Fruit fly (Drosophila melanogaster) whole organism, adult: ENCODE data around the gene AP-1gamma.

Source experiments
- CG11617 ChIP-seq: fragments of 200-800 bp; sonication (Bioruptor generic); optimal IDR thresholded peaks from 2 replicates; lab custom pipeline; 2017; ENCODE audit warnings: mild to moderate bottlenecking, missing biosample characterization, missing genetic modification reagents, missing genetic modification characterization
- CG12768 ChIP-seq: fragments of 200-800 bp; sonication (Bioruptor generic); optimal IDR thresholded peaks from 2 replicates; lab custom pipeline; 2017; ENCODE audit warnings: missing biosample characterization, missing genetic modification characterization, mild to moderate bottlenecking, moderate library complexity, missing genetic modification reagents
- CG14711 ChIP-seq: fragments of 200-800 bp; sonication (Bioruptor generic); optimal IDR thresholded peaks from 2 replicates; lab custom pipeline; 2018; ENCODE audit warnings: missing biosample characterization, mild to moderate bottlenecking, missing genetic modification characterization, moderate library complexity
- CG1620 ChIP-seq: fragments of 200-800 bp; sonication (Bioruptor generic); optimal IDR thresholded peaks from 2 replicates; lab custom pipeline; 2016; ENCODE audit warnings: missing biosample characterization, missing genetic modification characterization
- CG33017 ChIP-seq: fragments of 200-800 bp; sonication (Bioruptor generic); optimal IDR thresholded peaks from 2 replicates; lab custom pipeline; 2018; ENCODE audit warnings: missing biosample characterization, mild to moderate bottlenecking, missing genetic modification characterization, moderate library complexity
- CG5204 ChIP-seq: fragments of 200-800 bp; sonication (Bioruptor generic); optimal IDR thresholded peaks from 2 replicates; lab custom pipeline; 2016; ENCODE audit warnings: missing biosample characterization, missing genetic modification characterization
- CG7045 ChIP-seq: fragments of 200-800 bp; sonication (Bioruptor generic); optimal IDR thresholded peaks from 2 replicates; lab custom pipeline; 2017; ENCODE audit warnings: missing biosample characterization, mild to moderate bottlenecking, missing genetic modification characterization
- CG7101 ChIP-seq: fragments of 200-800 bp; sonication (Bioruptor generic); optimal IDR thresholded peaks from 2 replicates; lab custom pipeline; 2018; ENCODE audit warnings: missing biosample characterization, mild to moderate bottlenecking, missing genetic modification characterization, moderate library complexity
- Clk ChIP-seq: fragments of 200-800 bp; sonication (Bioruptor generic); optimal IDR thresholded peaks from 2 replicates; lab custom pipeline; 2017; ENCODE audit warnings: missing biosample characterization, missing genetic modification characterization
- Crg-1 ChIP-seq: fragments of 200-800 bp; sonication (Bioruptor generic); optimal IDR thresholded peaks from 2 replicates; lab custom pipeline; 2016; ENCODE audit warnings: missing biosample characterization, missing genetic modification characterization
- Hr96 ChIP-seq: fragments of 200-800 bp; sonication (Bioruptor generic); optimal IDR thresholded peaks from 2 replicates; lab custom pipeline; 2016; ENCODE audit warnings: missing biosample characterization, missing genetic modification characterization
- Mnt ChIP-seq: fragments of 200-800 bp; sonication (Bioruptor generic); optimal IDR thresholded peaks from 2 replicates; lab custom pipeline; 2016; ENCODE audit warnings: missing biosample characterization, mild to moderate bottlenecking, missing genetic modification characterization
- bab1 ChIP-seq: fragments of 200-800 bp; sonication (Bioruptor generic); optimal IDR thresholded peaks from 3 replicates; lab custom pipeline; 2019; ENCODE audit warnings: missing biosample characterization, mild to moderate bottlenecking, missing genetic modification characterization, moderate library complexity
- cic ChIP-seq: fragments of 200-800 bp; sonication (Bioruptor generic); optimal IDR thresholded peaks from 2 replicates; lab custom pipeline; 2017; ENCODE audit warnings: missing biosample characterization, mild to moderate bottlenecking, missing genetic modification characterization, moderate library complexity
- cnc ChIP-seq, 2 experiments: fragments of >200 bp; optimal IDR thresholded peaks; 2 replicates each; lab custom pipeline; 2017
- kay ChIP-seq: fragments of 200-800 bp; sonication (Bioruptor generic); peaks from one replicate; lab custom pipeline; 2016; ENCODE audit warnings: missing biosample characterization, missing genetic modification characterization, borderline replicate concordance
- ovo ChIP-seq: fragments of 200-800 bp; sonication (Bioruptor generic); optimal IDR thresholded peaks from 2 replicates; lab custom pipeline; 2016; ENCODE audit warnings: missing biosample characterization, missing genetic modification characterization
- pad ChIP-seq: fragments of 200-800 bp; sonication (Bioruptor generic); optimal IDR thresholded peaks from 3 replicates; lab custom pipeline; 2017; ENCODE audit warnings: missing biosample characterization, missing genetic modification characterization, mild to moderate bottlenecking, moderate library complexity, missing genetic modification reagents
- tj ChIP-seq: fragments of 200-800 bp; sonication (Bioruptor generic); optimal IDR thresholded peaks from 3 replicates; lab custom pipeline; 2017; ENCODE audit warnings: missing biosample characterization, mild to moderate bottlenecking, missing genetic modification characterization, moderate library complexity
- toe ChIP-seq: fragments of 200-800 bp; sonication (Bioruptor generic); optimal IDR thresholded peaks from 2 replicates; lab custom pipeline; 2016; ENCODE audit warnings: missing biosample characterization, missing genetic modification characterization

The AP-1gamma gene

DNA sequence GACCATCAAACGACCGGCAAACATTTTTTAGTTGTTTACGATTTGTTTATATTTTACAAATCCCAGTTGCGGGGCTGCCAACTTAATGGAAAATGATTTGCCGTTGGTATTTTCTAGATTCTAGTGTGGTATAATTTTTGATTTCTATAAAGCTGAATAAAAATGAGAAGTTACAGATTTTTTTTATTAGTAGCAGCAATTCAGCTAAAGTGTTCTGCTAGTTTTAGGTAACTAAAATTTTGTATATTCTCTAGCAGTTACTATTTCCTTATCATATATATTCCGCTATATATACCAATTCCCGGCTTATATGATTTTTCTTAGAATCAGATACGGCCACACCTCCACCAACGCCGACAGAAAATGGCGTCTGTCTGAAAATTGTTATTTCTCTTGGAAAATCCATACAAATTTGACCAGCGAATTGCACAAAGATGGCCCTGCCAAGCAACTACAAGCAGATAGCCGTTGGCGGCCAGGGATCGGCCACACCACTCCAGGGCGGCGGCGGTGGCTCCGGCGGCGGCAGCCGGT, 40.6 kb downstream of the AP-1gamma start, which contains the start of the genes fh and Bap111:
fh (minus strand) TSS at position 83 of the 534 bp plus-strand sequence.
Bap111 (plus strand) TSS at position 321 of the 534 bp plus-strand sequence.
- peak; percentile 58 for TF ChIP-seq bab1 (GFP tag; lab: Kevin White, UChicago)
- peak; percentile 45 for TF ChIP-seq CG14711 (tag; lab: Kevin White, UChicago)
- no peak for TF ChIP-seq kay (GFP tag; lab: Kevin White, UChicago)
- no peak for TF ChIP-seq Hr96 (GFP tag; lab: Kevin White, UChicago)
- TF ChIP-seq CG7045 = no peak
- no peak for TF ChIP-seq cnc (optimal IDR thresholded peaks at IDR 0.05; lab: Kevin White, UChicago)

DNA sequence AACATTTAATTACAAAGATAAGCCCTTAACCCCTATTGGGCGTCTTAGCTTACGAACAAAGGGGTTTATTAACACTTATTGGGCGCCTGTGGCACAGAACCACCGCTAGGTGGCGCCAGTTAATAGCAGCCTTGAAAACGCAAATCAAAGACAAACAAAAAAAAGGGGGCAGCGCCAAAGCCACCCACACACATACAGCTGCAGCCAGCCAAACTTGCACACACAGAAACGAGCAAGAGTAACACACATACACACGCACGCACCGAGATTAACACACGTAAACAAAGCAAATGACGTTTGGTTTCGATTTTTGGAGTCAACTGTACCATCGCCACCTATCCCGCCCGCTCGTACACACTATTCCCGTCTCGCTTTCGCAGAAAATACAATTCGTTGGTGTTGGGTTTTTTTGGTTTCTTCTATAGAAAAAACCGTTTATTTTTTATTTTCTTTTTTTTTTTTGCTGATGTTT, 43.7 kb downstream of the AP-1gamma start:
- TF ChIP-seq cnc (optimal IDR thresholded peaks at IDR 0.05; lab: Kevin White, UChicago) = no peak
- TF ChIP-seq Clk (GFP tag; lab: Kevin White, UChicago) = no peak
- TF ChIP-seq CG14711 (tag; lab: Kevin White, UChicago) = peak; percentile 50
- TF ChIP-seq ovo (GFP tag; lab: Kevin White, UChicago) = peak; percentile 85
- TF ChIP-seq CG33017 (tag; lab: Kevin White, UChicago) = no peak
- no peak for TF ChIP-seq CG12768 (GFP tag; lab: Kevin White, UChicago)
- no peak for TF ChIP-seq Hr96 (GFP tag; lab: Kevin White, UChicago)
- peak; percentile 38 for TF ChIP-seq CG7101 (tag; lab: Kevin White, UChicago)
- TF ChIP-seq tj = peak; percentile 95
- TF ChIP-seq kay (GFP tag; lab: Kevin White, UChicago) = peak; percentile 66
- peak; percentile 58 for TF ChIP-seq bab1 (GFP tag; lab: Kevin White, UChicago)
- TF ChIP-seq Crg-1 (GFP tag; lab: Kevin White, UChicago) = peak; percentile 52
- peak; percentile 65 for TF ChIP-seq pad (GFP tag; lab: Kevin White, UChicago)
- peak; percentile 48 for TF ChIP-seq CG1620 (GFP tag; lab: Kevin White, UChicago)
- peak; percentile 53 for TF ChIP-seq Mnt (GFP tag; lab: Kevin White, UChicago)
- TF ChIP-seq CG5204 (GFP tag; lab: Kevin White, UChicago) = no peak
- peak; percentile 62 for TF ChIP-seq cic (GFP tag; lab: Kevin White, UChicago)
- peak; percentile 61 for TF ChIP-seq CG11617 (GFP tag; lab: Kevin White, UChicago)
- no peak for TF ChIP-seq toe (GFP tag; lab: Kevin White, UChicago)
- TF ChIP-seq CG7045 = no peak

DNA sequence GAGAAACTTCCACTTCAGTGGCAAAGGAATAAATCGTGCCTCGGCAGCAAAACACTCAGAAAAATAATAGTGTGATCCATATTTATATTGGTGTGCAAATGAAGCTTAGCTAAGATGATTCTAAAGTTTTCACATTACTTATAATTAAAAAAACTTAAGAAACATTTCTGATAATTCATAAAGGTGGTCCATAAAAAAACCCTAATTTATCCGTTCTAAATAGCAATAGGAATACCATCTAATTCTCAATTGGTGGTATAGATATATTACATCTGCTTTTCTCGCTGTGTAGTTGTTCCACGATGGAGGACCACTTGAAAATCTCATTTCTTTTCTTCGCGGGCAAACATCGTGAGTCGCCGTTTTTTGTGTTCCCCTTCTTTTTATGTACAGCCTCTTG, 46.6 kb downstream of the AP-1gamma start:
- TF ChIP-seq bab1 (GFP tag; lab: Kevin White, UChicago) = no peak
- peak; percentile 65 for TF ChIP-seq CG7045
- TF ChIP-seq CG7101 (tag; lab: Kevin White, UChicago) = peak; percentile 55
- TF ChIP-seq CG1620 (GFP tag; lab: Kevin White, UChicago) = peak; percentile 33
- TF ChIP-seq CG12768 (GFP tag; lab: Kevin White, UChicago) = peak; percentile 55
- TF ChIP-seq tj = no peak
- TF ChIP-seq CG33017 (tag; lab: Kevin White, UChicago) = peak; percentile 45
- TF ChIP-seq Clk (GFP tag; lab: Kevin White, UChicago) = peak; percentile 39
- TF ChIP-seq kay (GFP tag; lab: Kevin White, UChicago) = peak; percentile 51
- no peak for TF ChIP-seq CG5204 (GFP tag; lab: Kevin White, UChicago)
- TF ChIP-seq ovo (GFP tag; lab: Kevin White, UChicago) = no peak
- peak; percentile 72 for TF ChIP-seq CG14711 (tag; lab: Kevin White, UChicago)
- peak; percentile 39 for TF ChIP-seq toe (GFP tag; lab: Kevin White, UChicago)

DNA sequence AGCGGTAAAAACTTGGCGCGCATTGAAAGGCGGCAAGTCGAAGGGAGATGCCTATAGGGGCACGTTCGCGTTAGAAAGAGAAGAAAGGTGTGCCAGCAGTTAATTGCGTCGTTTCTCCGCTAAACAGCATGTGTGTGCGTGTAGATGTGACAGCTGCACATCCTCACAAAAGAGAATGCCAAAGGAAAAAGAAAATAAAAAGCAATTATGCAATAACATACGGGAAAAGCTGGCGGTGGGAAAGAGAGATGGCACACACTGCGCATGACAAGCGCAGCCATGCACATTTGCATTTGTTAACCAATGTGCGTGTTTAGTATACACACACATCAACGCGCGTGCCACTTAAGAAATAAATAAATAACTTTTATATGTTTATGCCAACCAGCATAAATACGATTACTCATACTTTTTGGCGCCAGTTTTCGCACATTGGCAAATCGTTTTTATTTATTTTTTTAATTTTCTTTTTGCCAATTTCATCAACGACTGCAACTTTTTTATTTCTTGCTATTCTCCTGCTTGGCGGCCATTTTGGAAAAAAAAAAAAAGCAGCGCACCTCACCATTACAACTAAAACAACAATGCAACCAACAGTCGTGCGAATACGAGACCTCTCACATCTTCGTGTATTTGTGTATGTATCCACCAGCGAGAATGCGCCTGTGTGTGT, 47.4 kb downstream of the AP-1gamma start:
- no peak for TF ChIP-seq CG14711 (tag; lab: Kevin White, UChicago)
- no peak for TF ChIP-seq cnc (optimal IDR thresholded peaks at IDR 0.05; lab: Kevin White, UChicago)
- TF ChIP-seq Mnt (GFP tag; lab: Kevin White, UChicago) = peak; percentile 94
- TF ChIP-seq kay (GFP tag; lab: Kevin White, UChicago) = peak; percentile 91
- TF ChIP-seq tj = peak; percentile 89
- no peak for TF ChIP-seq CG12768 (GFP tag; lab: Kevin White, UChicago)
- TF ChIP-seq CG11617 (GFP tag; lab: Kevin White, UChicago) = no peak
- no peak for TF ChIP-seq CG33017 (tag; lab: Kevin White, UChicago)
- no peak for TF ChIP-seq Crg-1 (GFP tag; lab: Kevin White, UChicago)
- no peak for TF ChIP-seq CG7045
- peak; percentile 58 for TF ChIP-seq cic (GFP tag; lab: Kevin White, UChicago)
- TF ChIP-seq CG1620 (GFP tag; lab: Kevin White, UChicago) = no peak
- TF ChIP-seq ovo (GFP tag; lab: Kevin White, UChicago) = peak; percentile 76
- no peak for TF ChIP-seq Clk (GFP tag; lab: Kevin White, UChicago)
- TF ChIP-seq CG7101 (tag; lab: Kevin White, UChicago) = peak; percentile 7
- peak; percentile 93 for TF ChIP-seq pad (GFP tag; lab: Kevin White, UChicago)
- TF ChIP-seq CG5204 (GFP tag; lab: Kevin White, UChicago) = no peak
- TF ChIP-seq Hr96 (GFP tag; lab: Kevin White, UChicago) = no peak
- peak; percentile 37 for TF ChIP-seq bab1 (GFP tag; lab: Kevin White, UChicago)

DNA sequence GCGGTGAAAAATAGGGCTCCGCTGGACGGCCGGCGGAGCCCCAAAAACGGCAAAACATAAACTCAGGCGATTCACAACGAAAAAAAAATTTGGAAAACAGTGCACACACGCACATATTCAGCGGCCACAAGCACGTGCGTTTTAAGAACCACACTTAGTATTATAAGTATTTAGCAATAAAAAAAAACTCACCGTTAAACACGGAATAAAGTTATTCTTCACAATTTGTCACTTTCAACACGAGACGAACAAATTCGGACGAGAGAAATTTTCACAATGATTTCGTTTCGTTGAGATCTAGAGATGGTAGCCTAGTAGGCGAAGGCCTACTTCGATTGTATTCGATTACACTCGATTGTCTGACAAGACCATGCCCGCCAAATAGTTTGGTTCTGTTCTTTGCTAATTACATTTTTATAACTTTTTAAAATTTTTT, 47.9 kb downstream of the AP-1gamma start, which contains the start of gene His3.3B:
His3.3B (minus strand) TSS at position 282 of the 436 bp plus-strand sequence.
- no peak for TF ChIP-seq pad (GFP tag; lab: Kevin White, UChicago)
- TF ChIP-seq Clk (GFP tag; lab: Kevin White, UChicago) = no peak
- no peak for TF ChIP-seq kay (GFP tag; lab: Kevin White, UChicago)
- TF ChIP-seq Mnt (GFP tag; lab: Kevin White, UChicago) = peak; percentile 55
- TF ChIP-seq cnc (optimal IDR thresholded peaks at IDR 0.05; lab: Kevin White, UChicago) = no peak
- TF ChIP-seq CG33017 (tag; lab: Kevin White, UChicago) = no peak
- peak; percentile 37 for TF ChIP-seq ovo (GFP tag; lab: Kevin White, UChicago)
- TF ChIP-seq bab1 (GFP tag; lab: Kevin White, UChicago) = peak; percentile 76
- TF ChIP-seq CG14711 (tag; lab: Kevin White, UChicago) = peak; percentile 14
- peak; percentile 33 for TF ChIP-seq CG7101 (tag; lab: Kevin White, UChicago)
- TF ChIP-seq CG1620 (GFP tag; lab: Kevin White, UChicago) = peak; percentile 60
- no peak for TF ChIP-seq CG12768 (GFP tag; lab: Kevin White, UChicago)
- TF ChIP-seq toe (GFP tag; lab: Kevin White, UChicago) = no peak
- peak; percentile 23 for TF ChIP-seq Crg-1 (GFP tag; lab: Kevin White, UChicago)
- TF ChIP-seq cic (GFP tag; lab: Kevin White, UChicago) = no peak
- TF ChIP-seq Hr96 (GFP tag; lab: Kevin White, UChicago) = no peak
- TF ChIP-seq CG5204 (GFP tag; lab: Kevin White, UChicago) = no peak
- peak; percentile 72 for TF ChIP-seq CG11617 (GFP tag; lab: Kevin White, UChicago)
- TF ChIP-seq CG7045 = no peak
- no peak for TF ChIP-seq tj
